Fruit fly (Drosophila melanogaster) whole organism, embryonic: ENCODE data around the gene CG6420.
A peak's percentile ranks its signal among the peaks of the same experiment; 100 is the strongest.

ENCODE experiments used
- Antp ChIP-seq: fragments of 200-800 bp; sonication (Bioruptor generic); optimal IDR thresholded peaks from 3 replicates; lab custom pipeline; 2016; ENCODE audit warnings: missing biosample characterization, missing genetic modification characterization
- Atf6 ChIP-seq: fragments of 200-800 bp; sonication (Bioruptor generic); IDR thresholded peaks from 2 replicates; pipeline ENCODE4 v1.3.6; 2022; ENCODE audit warnings: missing biosample characterization, missing genetic modification characterization
- B-H1 ChIP-seq: fragments of 200-800 bp; sonication (Bioruptor generic); IDR thresholded peaks from 3 replicates; pipeline ENCODE4 v1.3.6; 2022; ENCODE audit warnings: missing biosample characterization, missing genetic modification characterization
- CG10462 ChIP-seq: fragments of 200-800 bp; sonication (Bioruptor generic); optimal IDR thresholded peaks from 2 replicates; lab custom pipeline; 2016; ENCODE audit warnings: missing biosample characterization, missing genetic modification characterization
- CG1233 ChIP-seq: fragments of 200-800 bp; sonication (Bioruptor generic); optimal IDR thresholded peaks from 4 replicates; lab custom pipeline; 2018; ENCODE audit warnings: missing biosample characterization, mild to moderate bottlenecking, missing genetic modification characterization
- CG15514 ChIP-seq: fragments of 200-800 bp; sonication (Bioruptor generic); optimal IDR thresholded peaks from 3 replicates; lab custom pipeline; 2017; ENCODE audit warnings: missing biosample characterization, missing genetic modification characterization, mild to moderate bottlenecking, moderate library complexity, missing genetic modification reagents
- CG1603 ChIP-seq: fragments of 200-800 bp; sonication (Bioruptor generic); optimal IDR thresholded peaks from 2 replicates; lab custom pipeline; 2019; ENCODE audit warnings: missing biosample characterization, mild to moderate bottlenecking, missing genetic modification characterization, moderate library complexity
- CG1647 ChIP-seq: fragments of 200-800 bp; sonication (Bioruptor generic); optimal IDR thresholded peaks from 3 replicates; lab custom pipeline; 2016; ENCODE audit warnings: missing biosample characterization, missing genetic modification characterization
- CG16813 ChIP-seq: fragments of 200-800 bp; sonication (Bioruptor generic); IDR thresholded peaks from 3 replicates; pipeline ENCODE4 v1.3.6; 2022; ENCODE audit warnings: missing biosample characterization, missing genetic modification characterization; ENCODE audit not compliant: partially characterized antibody
- CG17359 ChIP-seq: fragments of 200-800 bp; sonication (Bioruptor generic); optimal IDR thresholded peaks from 3 replicates; lab custom pipeline; 2018; ENCODE audit warnings: missing biosample characterization, mild to moderate bottlenecking, missing genetic modification characterization, moderate library complexity
- CG17385 ChIP-seq: fragments of 200-800 bp; sonication (Bioruptor generic); optimal IDR thresholded peaks from 3 replicates; lab custom pipeline; 2018; ENCODE audit warnings: missing biosample characterization, mild to moderate bottlenecking, missing genetic modification characterization
- CG17568 ChIP-seq: fragments of 200-800 bp; sonication (Bioruptor generic); optimal IDR thresholded peaks from 2 replicates; lab custom pipeline; 2018; ENCODE audit warnings: missing biosample characterization, mild to moderate bottlenecking, missing genetic modification characterization, moderate library complexity
- CG1792 ChIP-seq: fragments of 200-800 bp; sonication (Bioruptor generic); optimal IDR thresholded peaks from 2 replicates; lab custom pipeline; 2016; ENCODE audit warnings: missing biosample characterization, missing genetic modification characterization
- CG3163 ChIP-seq: fragments of 200-800 bp; sonication (Bioruptor generic); optimal IDR thresholded peaks from 3 replicates; lab custom pipeline; 2016; ENCODE audit warnings: missing biosample characterization, missing genetic modification characterization
- CG33213 ChIP-seq: fragments of 200-800 bp; sonication (Bioruptor generic); optimal IDR thresholded peaks from 3 replicates; lab custom pipeline; 2016; ENCODE audit warnings: missing biosample characterization, missing genetic modification characterization
- CG42726 ChIP-seq: fragments of 200-800 bp; sonication (Bioruptor generic); IDR thresholded peaks from 2 replicates; pipeline ENCODE4 v1.3.6; 2022; ENCODE audit warnings: missing biosample characterization, missing genetic modification characterization; ENCODE audit not compliant: partially characterized antibody
- CG5953 ChIP-seq: fragments of 200-800 bp; sonication (Bioruptor generic); IDR thresholded peaks from 2 replicates; pipeline ENCODE4 v1.3.6; 2022; ENCODE audit warnings: missing biosample characterization, missing genetic modification characterization
- CG6654 ChIP-seq: fragments of 200-800 bp; sonication (Bioruptor generic); optimal IDR thresholded peaks from 2 replicates; lab custom pipeline; 2017; ENCODE audit warnings: missing biosample characterization, mild to moderate bottlenecking, missing genetic modification characterization
- CG6683 ChIP-seq: fragments of 200-800 bp; sonication (Bioruptor generic); optimal IDR thresholded peaks from 2 replicates; lab custom pipeline; 2017; ENCODE audit warnings: missing biosample characterization, mild to moderate bottlenecking, missing genetic modification characterization, missing genetic modification reagents
- CG7271 ChIP-seq: fragments of 200-800 bp; sonication (Bioruptor generic); optimal IDR thresholded peaks from 2 replicates; lab custom pipeline; 2018; ENCODE audit warnings: missing biosample characterization, mild to moderate bottlenecking, missing genetic modification characterization, moderate library complexity
- CG7786 ChIP-seq: fragments of 200-800 bp; sonication (Bioruptor generic); optimal IDR thresholded peaks from 2 replicates; lab custom pipeline; 2016; ENCODE audit warnings: missing biosample characterization, missing genetic modification characterization
- CG7928 ChIP-seq: fragments of 200-800 bp; sonication (Bioruptor generic); optimal IDR thresholded peaks from 2 replicates; lab custom pipeline; 2017; ENCODE audit warnings: missing biosample characterization, mild to moderate bottlenecking, missing genetic modification characterization
- CHES-1-like ChIP-seq: fragments of 200-800 bp; sonication (Bioruptor generic); optimal IDR thresholded peaks from 2 replicates; lab custom pipeline; 2016; ENCODE audit warnings: missing biosample characterization, missing genetic modification characterization
- Dbx ChIP-seq: fragments of 200-800 bp; sonication (Bioruptor generic); IDR thresholded peaks from 3 replicates; pipeline ENCODE4 v1.3.6; 2022; ENCODE audit warnings: missing biosample characterization, missing genetic modification characterization
- Dip3 ChIP-seq: fragments of 200-800 bp; sonication (Bioruptor generic); optimal IDR thresholded peaks from 3 replicates; lab custom pipeline; 2016; ENCODE audit warnings: missing biosample characterization, missing genetic modification characterization
- Hand ChIP-seq: fragments of 200-800 bp; sonication (Bioruptor generic); optimal IDR thresholded peaks from 2 replicates; lab custom pipeline; 2017; ENCODE audit warnings: mild to moderate bottlenecking, missing biosample characterization, missing genetic modification reagents, missing genetic modification characterization
- Hr39 ChIP-seq: fragments of >200 bp; optimal IDR thresholded peaks from 2 replicates; lab custom pipeline; 2017
- Med ChIP-seq: fragments of 200-800 bp; sonication (Bioruptor generic); peaks from one replicate; lab custom pipeline; 2016; ENCODE audit warnings: missing biosample characterization, missing genetic modification characterization, mild to moderate bottlenecking, inconsistent platforms, moderate library complexity
- NC2α ChIP-seq: fragments of 200-800 bp; sonication (Bioruptor generic); optimal IDR thresholded peaks from 2 replicates; lab custom pipeline; 2016; ENCODE audit warnings: missing biosample characterization, missing genetic modification characterization
- Ptx1 ChIP-seq: fragments of 200-800 bp; sonication (Bioruptor generic); IDR thresholded peaks from 2 replicates; pipeline ENCODE4 v1.3.6; 2022; ENCODE audit warnings: missing biosample characterization, missing genetic modification characterization
- Six4 ChIP-seq: fragments of 200-800 bp; sonication (Bioruptor generic); optimal IDR thresholded peaks from 2 replicates; lab custom pipeline; 2016; ENCODE audit warnings: missing biosample characterization, missing genetic modification characterization
- Sox100B ChIP-seq: fragments of 200-800 bp; sonication (Bioruptor generic); optimal IDR thresholded peaks from 3 replicates; lab custom pipeline; 2018; ENCODE audit warnings: missing biosample characterization, mild to moderate bottlenecking, missing genetic modification characterization
- Trl ChIP-seq, 3 experiments: fragments of >200 bp in 2 of 3; fragments of 200-800 bp in 1 of 3; sonication (Bioruptor generic) in 1 of 3; optimal IDR thresholded peaks; 2 replicates in 1 of 3; 3 replicates in 2 of 3; lab custom pipeline; 2016 to 2017; ENCODE audit warnings: missing biosample characterization in 1 of 3, missing genetic modification characterization in 1 of 3
- bcd ChIP-seq: fragments of 200-800 bp; sonication (Bioruptor generic); optimal IDR thresholded peaks from 2 replicates; lab custom pipeline; 2017; ENCODE audit warnings: missing biosample characterization, mild to moderate bottlenecking, missing genetic modification characterization
- bigmax ChIP-seq: fragments of 200-800 bp; sonication (Bioruptor generic); optimal IDR thresholded peaks from 2 replicates; lab custom pipeline; 2018; ENCODE audit warnings: missing biosample characterization, mild to moderate bottlenecking, missing genetic modification characterization
- chinmo ChIP-seq: fragments of 200-800 bp; sonication (Bioruptor generic); IDR thresholded peaks from 4 replicates; pipeline ENCODE4 v1.3.6; 2022; ENCODE audit warnings: missing biosample characterization, missing genetic modification characterization; ENCODE audit not compliant: partially characterized antibody
- danr ChIP-seq: fragments of 200-800 bp; sonication (Bioruptor generic); IDR thresholded peaks from 2 replicates; pipeline ENCODE4 v1.3.6; 2022; ENCODE audit warnings: missing biosample characterization, missing genetic modification characterization
- fu2 ChIP-seq: fragments of 200-800 bp; sonication (Bioruptor generic); optimal IDR thresholded peaks from 2 replicates; lab custom pipeline; 2016; ENCODE audit warnings: missing biosample characterization, missing genetic modification characterization
- grau ChIP-seq: fragments of 200-800 bp; optimal IDR thresholded peaks from 3 replicates; lab custom pipeline; 2019; ENCODE audit warnings: missing biosample characterization, mild to moderate bottlenecking, missing genetic modification characterization, moderate library complexity
- jumu ChIP-seq: fragments of 200-800 bp; sonication (Bioruptor generic); optimal IDR thresholded peaks from 3 replicates; lab custom pipeline; 2016; ENCODE audit warnings: missing biosample characterization, missing genetic modification characterization
- lilli ChIP-seq: fragments of 200-800 bp; sonication (Bioruptor generic); optimal IDR thresholded peaks from 3 replicates; lab custom pipeline; 2016; ENCODE audit warnings: missing biosample characterization, missing genetic modification characterization
- nom ChIP-seq: fragments of 200-800 bp; sonication (Bioruptor generic); optimal IDR thresholded peaks from 2 replicates; lab custom pipeline; 2017; ENCODE audit warnings: missing biosample characterization, missing genetic modification characterization, mild to moderate bottlenecking, moderate library complexity, missing genetic modification reagents
- org-1 ChIP-seq: fragments of 200-800 bp; sonication (Bioruptor generic); optimal IDR thresholded peaks from 2 replicates; lab custom pipeline; 2017; ENCODE audit warnings: missing biosample characterization, missing genetic modification characterization
- row ChIP-seq: fragments of 200-800 bp; sonication (Bioruptor generic); IDR thresholded peaks from 3 replicates; pipeline ENCODE4 v1.3.6; 2022; ENCODE audit warnings: missing biosample characterization, missing genetic modification characterization
- slbo ChIP-seq: fragments of 200-800 bp; sonication (Bioruptor generic); IDR thresholded peaks from 2 replicates; pipeline ENCODE4 v1.3.6; 2022; ENCODE audit warnings: missing biosample characterization, missing genetic modification characterization
- slou ChIP-seq: fragments of 200-800 bp; sonication (Bioruptor generic); optimal IDR thresholded peaks from 3 replicates; lab custom pipeline; 2016; ENCODE audit warnings: missing biosample characterization, missing genetic modification characterization
- stwl ChIP-seq: fragments of 200-800 bp; sonication (Bioruptor generic); optimal IDR thresholded peaks from 3 replicates; lab custom pipeline; 2018; ENCODE audit warnings: missing biosample characterization, mild to moderate bottlenecking, missing genetic modification characterization, moderate library complexity
- usp ChIP-seq: fragments of >200 bp; optimal IDR thresholded peaks from 2 replicates; lab custom pipeline; 2017; ENCODE audit warnings: missing biosample characterization, missing genetic modification characterization
- wdn ChIP-seq: fragments of 200-800 bp; sonication (Bioruptor generic); IDR thresholded peaks from 2 replicates; pipeline ENCODE4 v1.3.6; 2022; ENCODE audit warnings: missing biosample characterization, missing genetic modification characterization
- wor ChIP-seq: fragments of 200-800 bp; sonication (Bioruptor generic); IDR thresholded peaks from 2 replicates; pipeline ENCODE4 v1.3.6; 2022; ENCODE audit warnings: missing biosample characterization, missing genetic modification characterization

CG6420 gene

DNA sequence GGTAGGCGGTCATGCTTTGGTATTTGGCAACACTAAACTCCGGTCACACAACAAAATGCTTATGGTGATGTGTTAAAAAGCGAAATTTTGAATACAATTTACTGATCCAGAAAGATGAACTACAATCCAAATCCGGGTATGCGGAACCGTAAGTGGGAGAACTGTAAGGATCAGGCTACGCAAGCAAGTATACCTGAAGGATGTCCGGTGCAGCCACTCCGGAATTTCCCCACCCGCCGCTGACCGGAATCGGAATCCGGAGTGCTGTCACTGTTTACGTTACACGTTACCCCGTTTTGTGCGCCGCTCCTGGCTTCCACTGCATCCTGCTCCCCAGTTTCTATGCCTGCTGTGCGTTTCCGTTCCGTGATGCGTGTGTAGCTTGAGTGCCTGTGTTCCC lies 7.2 kb downstream of the CG6420 start, which contains the start of gene Yif1 (continued):
- TF ChIP-seq grau (tag; lab: Kevin White, UChicago): no peak

DNA sequence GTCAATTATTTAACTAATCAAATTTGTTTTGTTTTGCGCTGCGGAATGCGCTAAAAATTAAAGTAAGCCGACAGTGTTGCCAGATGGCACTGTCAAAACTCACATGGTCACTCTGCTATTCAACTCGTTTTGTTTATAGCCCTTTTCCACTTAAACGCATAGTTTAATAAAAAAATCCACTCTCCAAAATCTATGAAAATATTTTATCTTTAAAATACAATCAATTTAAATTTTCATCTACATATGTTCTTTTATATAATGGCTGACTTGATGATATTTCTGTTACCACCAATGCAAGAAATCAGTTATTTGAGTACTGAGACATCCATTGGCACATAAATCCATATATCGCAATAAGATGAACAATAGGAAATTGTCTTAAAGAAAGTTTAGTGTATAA lies 7.7 kb downstream of the CG6420 start, which contains the start of gene CG6425:
TSS of gene CG6425 (minus strand) at position 95 of the 400 bp plus-strand sequence.
- TF ChIP-seq Ptx1 (GFP tag; lab: Robert Waterston, UW) (peak; percentile 27; the same call in 1 of the 2 replicates), Atf6 (GFP tag; lab: Robert Waterston, UW) (no peak), CG17568 (GFP tag; lab: Kevin White, UChicago) (no peak), CG7928 (no peak), CG1792 (no peak), CG1233 (no peak), Dip3 (no peak), Sox100B (GFP tag; lab: Kevin White, UChicago) (no peak), usp (GFP tag; lab: Kevin White, UChicago) (no peak), NC2α (GFP tag; lab: Kevin White, UChicago) (no peak), CG17359 (no peak), chinmo (GFP tag; lab: Robert Waterston, UW) (no peak), row (GFP tag; lab: Robert Waterston, UW) (peak; percentile 89), CG33213 (no peak), stwl (peak; percentile 37), B-H1 (GFP tag; lab: Robert Waterston, UW) (no peak), CG7271 (no peak), lilli (GFP tag; lab: Kevin White, UChicago) (peak; percentile 38), slou (GFP tag; lab: Kevin White, UChicago) (no peak), bcd (GFP tag; lab: Kevin White, UChicago) (no peak), Antp (GFP tag; lab: Kevin White, UChicago) (no peak), Med (peak; percentile 72), wdn (GFP tag; lab: Robert Waterston, UW) (peak; percentile 39; the same call in 1 of the 2 replicates), bigmax (GFP tag; lab: Kevin White, UChicago) (no peak), CG15514 (GFP tag; lab: Kevin White, UChicago) (peak; percentile 13), CG16813 (GFP tag; lab: Robert Waterston, UW) (0 out of 3 replicates have a peak, but pooled peaks have one; percentile 30), Six4 (GFP tag; lab: Kevin White, UChicago) (no peak), fu2 (GFP tag; lab: Kevin White, UChicago) (no peak), CG17385 (GFP tag; lab: Kevin White, UChicago) (no peak), CG42726 (no peak), danr (no peak), CG6683 (GFP tag; lab: Kevin White, UChicago) (no peak), CG1647 (GFP tag; lab: Kevin White, UChicago) (no peak), CG10462 (GFP tag; lab: Kevin White, UChicago) (no peak), Hr39 (lab: Kevin White, UChicago) (no peak), CG3163 (no peak), jumu (no peak), org-1 (GFP tag; lab: Kevin White, UChicago) (no peak), slbo (GFP tag; lab: Robert Waterston, UW) (peak; percentile 72), nom (no peak), CG7786 (GFP tag; lab: Kevin White, UChicago) (no peak), CHES-1-like (GFP tag; lab: Kevin White, UChicago) (no peak), Dbx (no peak), CG1603 (tag; lab: Kevin White, UChicago) (peak; percentile 51), wor (GFP tag; lab: Robert Waterston, UW) (no peak), CG5953 (GFP tag; lab: Robert Waterston, UW) (peak; percentile 38; the same call in 1 of the 2 replicates), Hand (GFP tag; lab: Kevin White, UChicago) (no peak), CG6654 (GFP tag; lab: Kevin White, UChicago) (no peak), Trl (optimal IDR thresholded peaks at IDR 0.05; lab: Kevin White, UChicago) (no peak), Trl (GFP tag; optimal IDR thresholded peaks at IDR 0.05; lab: Kevin White, UChicago) (no peak)
